Worm (Caenorhabditis elegans): ENCODE measurements around the gene F38H4.4.

- TF ChIP-seq ceh-8 (GFP tag; optimal IDR thresholded peaks at IDR 0.05) (peak; percentile 30), efl-1 (optimal IDR thresholded peaks at IDR 0.05) (peak; percentile 7 to 26), efl-1 (GFP tag; optimal IDR thresholded peaks at IDR 0.05 in 1 of 2) (no peak), lin-39 (tag; optimal IDR thresholded peaks at IDR 0.05) (no peak), nhr-28 (tag; optimal IDR thresholded peaks at IDR 0.05) (no peak), ztf-11 (tag; optimal IDR thresholded peaks at IDR 0.05) (peak in 1 of 2 experiments; percentile 42), dpl-1 (GFP tag; optimal IDR thresholded peaks at IDR 0.05) (peak in 1 of 3 experiments; percentile 20), ceh-82 (tag; optimal IDR thresholded peaks at IDR 0.05) (peak in 2 of 3 experiments; percentile 28 to 63), nhr-11 (tag; optimal IDR thresholded peaks at IDR 0.05) (no peak), C04F5.9 (tag; optimal IDR thresholded peaks at IDR 0.05) (no peak), nhr-76 (tag; optimal IDR thresholded peaks at IDR 0.05) (no peak), ceh-63 (GFP tag; optimal IDR thresholded peaks at IDR 0.05) (no peak), nhr-12 (tag; optimal IDR thresholded peaks at IDR 0.05) (no peak), fkh-8 (tag; optimal IDR thresholded peaks at IDR 0.05) (peak; percentile 89)
These were observed 23.0 kb downstream of the F38H4.4 start for ce11 chrIV:11871083-11871482.

Measured in whole organism, L1 larva.